Fruit fly (Drosophila melanogaster): ENCODE data around the gene RagA-B.

Gene RagA-B

dm6 chr3R:8984602-8985074 is 523 bp upstream of the RagA-B start, which contains the start of gene CG11970 (continued):
- 0 out of 3 replicates have a peak, but pooled peaks have one; percentile 15 for TF ChIP-seq Dbx (GFP tag; IDR thresholded peaks at IDR 0.05)
- no peak for TF ChIP-seq otp (GFP tag; IDR thresholded peaks at IDR 0.05)
- no peak for TF ChIP-seq B-H1 (GFP tag; IDR thresholded peaks at IDR 0.05)
- peak; percentile 35 for TF ChIP-seq CHES-1-like (GFP tag; optimal IDR thresholded peaks at IDR 0.05)
- TF ChIP-seq aop (GFP tag; IDR thresholded peaks at IDR 0.05): no peak
- no peak for TF ChIP-seq cg (GFP tag; optimal IDR thresholded peaks at IDR 0.05)
- 0 out of 3 replicates have a peak, but pooled peaks have one; percentile 30 for TF ChIP-seq CG2889 (GFP tag; IDR thresholded peaks at IDR 0.05)
- peak; percentile 48; the same call in 1 of the 2 replicates for TF ChIP-seq NFAT (GFP tag; IDR thresholded peaks at IDR 0.05)
- TF ChIP-seq Drgx (GFP tag; IDR thresholded peaks at IDR 0.05): no peak
- no peak for TF ChIP-seq z (GFP tag; IDR thresholded peaks at IDR 0.05)
- peak; percentile 48 for TF ChIP-seq Sry-β (GFP tag; optimal IDR thresholded peaks at IDR 0.05)
- peak; percentile 34 for TF ChIP-seq CG12155 (GFP tag; optimal IDR thresholded peaks at IDR 0.05)
- TF ChIP-seq Nf-YA (GFP tag; IDR thresholded peaks at IDR 0.05): no peak
- no peak for TF ChIP-seq PHDP (tag; optimal IDR thresholded peaks at IDR 0.05)
- peak; percentile 18 for TF ChIP-seq NfI (GFP tag; optimal IDR thresholded peaks at IDR 0.05)
- no peak for TF ChIP-seq CG10274 (GFP tag; optimal IDR thresholded peaks at IDR 0.05)
- no peak for TF ChIP-seq sens-2 (GFP tag; IDR thresholded peaks at IDR 0.05)
- TF ChIP-seq NC2β (GFP tag; optimal IDR thresholded peaks at IDR 0.05): peak; percentile 11
- TF ChIP-seq CG10979 (tag; optimal IDR thresholded peaks at IDR 0.05): no peak
- no peak for TF ChIP-seq HLHmδ (GFP tag; optimal IDR thresholded peaks at IDR 0.05)
- 0 out of 2 replicates have a peak, but pooled peaks have one; percentile 3 for TF ChIP-seq H2.0 (GFP tag; IDR thresholded peaks at IDR 0.05)
- TF ChIP-seq Fer1 (GFP tag; optimal IDR thresholded peaks at IDR 0.05): no peak
- 0 out of 2 replicates have a peak, but pooled peaks have one; percentile 19 for TF ChIP-seq nerfin-2 (GFP tag; IDR thresholded peaks at IDR 0.05; ENCODE audit: partially characterized antibody)
- TF ChIP-seq her (GFP tag; optimal IDR thresholded peaks at IDR 0.05): peak; percentile 90
- no peak for TF ChIP-seq CG42726 (GFP tag; IDR thresholded peaks at IDR 0.05; ENCODE audit: partially characterized antibody)
- TF ChIP-seq CG15601 (tag; optimal IDR thresholded peaks at IDR 0.05): no peak
- TF ChIP-seq unc-4 (GFP tag; IDR thresholded peaks at IDR 0.05; ENCODE audit: partially characterized antibody): peak; percentile 40; the same call in 1 of the 2 replicates
- no peak for TF ChIP-seq stc (GFP tag; IDR thresholded peaks at IDR 0.05)
- TF ChIP-seq CG34224 (GFP tag; IDR thresholded peaks at IDR 0.05; ENCODE audit: partially characterized antibody): peak; percentile 8; the same call in 2 of the 3 replicates
- TF ChIP-seq CG6791 (GFP tag; IDR thresholded peaks at IDR 0.05; ENCODE audit: partially characterized antibody): no peak
- no peak for TF ChIP-seq CG11247 (GFP tag; IDR thresholded peaks at IDR 0.05)
- no peak for TF ChIP-seq CG1529 (GFP tag; optimal IDR thresholded peaks at IDR 0.05)
- TF ChIP-seq CG11456 (GFP tag; IDR thresholded peaks at IDR 0.05): no peak
- no peak for TF ChIP-seq Eip74EF (GFP tag; optimal IDR thresholded peaks at IDR 0.05)
- peak; percentile 21 for TF ChIP-seq CG3281 (GFP tag; optimal IDR thresholded peaks at IDR 0.05)
- no peak for TF ChIP-seq CG17612 (GFP tag; IDR thresholded peaks at IDR 0.05)
- peak; percentile 66 for TF ChIP-seq CG10543 (GFP tag; optimal IDR thresholded peaks at IDR 0.05)
- peak; percentile 32 for TF ChIP-seq Hr3 (GFP tag; optimal IDR thresholded peaks at IDR 0.05)
- TF ChIP-seq CG15696 (tag; optimal IDR thresholded peaks at IDR 0.05): peak; percentile 19
- 0 out of 2 replicates have a peak, but pooled peaks have one; percentile 17 for TF ChIP-seq CG14014 (GFP tag; IDR thresholded peaks at IDR 0.05)
- TF ChIP-seq Atf-2 (GFP tag; optimal IDR thresholded peaks at IDR 0.05): peak; percentile 17
- TF ChIP-seq CG33557 (GFP tag; optimal IDR thresholded peaks at IDR 0.05): no peak
- TF ChIP-seq Xrp1 (GFP tag; IDR thresholded peaks at IDR 0.05): no peak
- TF ChIP-seq zfh2 (GFP tag; optimal IDR thresholded peaks at IDR 0.05): peak; percentile 65
- TF ChIP-seq gro (GFP tag; optimal IDR thresholded peaks at IDR 0.05): peak; percentile 12
- peak; percentile 32 for TF ChIP-seq fu2 (GFP tag; optimal IDR thresholded peaks at IDR 0.05)
- peak; percentile 73 for TF ChIP-seq Scr (GFP tag; IDR thresholded peaks at IDR 0.05; ENCODE audit: partially characterized antibody)
- TF ChIP-seq ci (GFP tag; IDR thresholded peaks at IDR 0.05): 0 out of 3 replicates have a peak, but pooled peaks have one; percentile 34
- TF ChIP-seq CG3995 (GFP tag; optimal IDR thresholded peaks at IDR 0.05): peak; percentile 20
